Worm (Caenorhabditis elegans): Measurements from ENCODE around the gene Y57G11C.1144.

Y57G11C.1144 gene

ce11 chrIV:14960061-14960460 is 22.9 kb downstream of the Y57G11C.1144 start:
- TF ChIP-seq ces-1 (GFP tag; optimal IDR thresholded peaks at IDR 0.05) (peak; percentile 94), ztf-11 (tag; optimal IDR thresholded peaks at IDR 0.05) (no peak), tbx-8 (GFP tag; optimal IDR thresholded peaks at IDR 0.05) (no peak)

ce11 chrIV:14978204-14978603 is 41.1 kb downstream of the Y57G11C.1144 start:
- TF ChIP-seq ces-1 (GFP tag; optimal IDR thresholded peaks at IDR 0.05) (peak; percentile 74), lsy-2 (tag; optimal IDR thresholded peaks at IDR 0.05) (no peak)

ce11 chrIV:14981311-14981710 is 44.2 kb downstream of the Y57G11C.1144 start, which contains the start of gene atln-2:
Gene atln-2 (plus strand): TSS chrIV:14981611.
- TF ChIP-seq ceh-43 (GFP tag; optimal IDR thresholded peaks at IDR 0.05) (no peak), ces-1 (GFP tag; optimal IDR thresholded peaks at IDR 0.05) (no peak), hlh-1 (tag; optimal IDR thresholded peaks at IDR 0.05) (no peak), unc-62 (GFP tag; optimal IDR thresholded peaks at IDR 0.05) (no peak), lsy-2 (tag; optimal IDR thresholded peaks at IDR 0.05) (no peak), elt-1 (tag; optimal IDR thresholded peaks at IDR 0.05; ENCODE audit: borderline replicate concordance, insufficient read depth) (no peak), drap-1 (GFP tag; optimal IDR thresholded peaks at IDR 0.05) (no peak), pha-4 (tag; optimal IDR thresholded peaks at IDR 0.05) (no peak), ham-2 (GFP tag; optimal IDR thresholded peaks at IDR 0.05) (no peak), nhr-28 (tag; optimal IDR thresholded peaks at IDR 0.05) (no peak), elt-3 (tag; optimal IDR thresholded peaks at IDR 0.05) (no peak), ceh-83 (GFP tag; optimal IDR thresholded peaks at IDR 0.05) (no peak), nhr-237 (tag; optimal IDR thresholded peaks at IDR 0.05) (no peak), zip-8 (tag; optimal IDR thresholded peaks at IDR 0.05) (no peak), ztf-11 (tag; optimal IDR thresholded peaks at IDR 0.05) (no peak), nhr-2 (tag; optimal IDR thresholded peaks at IDR 0.05) (no peak), mls-2 (tag; optimal IDR thresholded peaks at IDR 0.05) (no peak), nhr-76 (tag; optimal IDR thresholded peaks at IDR 0.05) (no peak), sem-2 (GFP tag; optimal IDR thresholded peaks at IDR 0.05) (no peak)

ce11 chrIV:14985019-14985418 is 47.9 kb downstream of the Y57G11C.1144 start:
- TF ChIP-seq lin-13 (tag; optimal IDR thresholded peaks at IDR 0.05), result no peak
- no peak for TF ChIP-seq ham-2 (GFP tag; optimal IDR thresholded peaks at IDR 0.05)
- TF ChIP-seq mep-1 (tag; optimal IDR thresholded peaks at IDR 0.05), result no peak

ce11 chrIV:14985859-14986258 is 48.7 kb downstream of the Y57G11C.1144 start:
- TF ChIP-seq pha-4 (tag; optimal IDR thresholded peaks at IDR 0.05) (no peak), lsy-2 (tag; optimal IDR thresholded peaks at IDR 0.05) (no peak), unc-120 (tag; optimal IDR thresholded peaks at IDR 0.05; ENCODE audit: poor library complexity, severe bottlenecking) (no peak), ceh-39 (tag; optimal IDR thresholded peaks at IDR 0.05) (no peak), tbx-8 (GFP tag; optimal IDR thresholded peaks at IDR 0.05) (no peak), ceh-43 (GFP tag; optimal IDR thresholded peaks at IDR 0.05) (no peak), ham-2 (GFP tag; optimal IDR thresholded peaks at IDR 0.05) (no peak), ceh-83 (GFP tag; optimal IDR thresholded peaks at IDR 0.05) (no peak), unc-39 (tag; optimal IDR thresholded peaks at IDR 0.05) (no peak)

ce11 chrIV:14986684-14987083 is 49.6 kb downstream of the Y57G11C.1144 start, which contains the start of gene dpy-4:
Gene dpy-4 (minus strand): TSS chrIV:14986784.
- TF ChIP-seq drap-1 (GFP tag; optimal IDR thresholded peaks at IDR 0.05) (no peak), nhr-2 (tag; optimal IDR thresholded peaks at IDR 0.05) (no peak), ceh-83 (GFP tag; optimal IDR thresholded peaks at IDR 0.05) (no peak), cnd-1 (tag; optimal IDR thresholded peaks at IDR 0.05) (no peak), M03D4.4 (tag; optimal IDR thresholded peaks at IDR 0.05) (no peak), lin-13 (tag; optimal IDR thresholded peaks at IDR 0.05) (no peak), nhr-12 (tag; optimal IDR thresholded peaks at IDR 0.05) (no peak), ham-2 (GFP tag; optimal IDR thresholded peaks at IDR 0.05) (no peak), nhr-28 (tag; optimal IDR thresholded peaks at IDR 0.05) (no peak), mab-5 (tag; optimal IDR thresholded peaks at IDR 0.05) (no peak), blmp-1 (tag; optimal IDR thresholded peaks at IDR 0.05) (no peak), snpc-4 (tag; optimal IDR thresholded peaks at IDR 0.05) (no peak), flh-1 (GFP tag; optimal IDR thresholded peaks at IDR 0.05) (no peak), nhr-237 (tag; optimal IDR thresholded peaks at IDR 0.05) (no peak), unc-120 (tag; optimal IDR thresholded peaks at IDR 0.05; ENCODE audit: poor library complexity, severe bottlenecking) (no peak), nhr-76 (tag; optimal IDR thresholded peaks at IDR 0.05) (no peak)

All from whole organism, mixed stage, embryonic.